Fruit fly (Drosophila melanogaster) Kc167 (cell line): ENCODE results near the gene CG14135.

Source experiments
- Sin3A ChIP-seq: fragments of >200 bp; optimal IDR thresholded peaks from 2 replicates; lab custom pipeline; 2018; ENCODE audit warnings: missing external identifiers
- h ChIP-seq: fragments of >200 bp; optimal IDR thresholded peaks from 3 replicates; lab custom pipeline; 2018; ENCODE audit warnings: missing external identifiers

- TF ChIP-seq h (no peak), Sin3A (lab: Kevin White, UChicago) (no peak)
Measured at dm6 chr3L:11696294-11697116, 5.1 kb downstream of the CG14135 start, which contains the start of gene Dph1.
